Worm (Caenorhabditis elegans) whole organism, dauer: Measurements from ENCODE around the gene F53E4.2.

Experiments used
- unc-62 ChIP-seq: sonication (generic microtip); optimal IDR thresholded peaks from 2 replicates; lab custom pipeline; 2017; ENCODE audit warnings: missing biosample characterization, missing genetic modification reagents, missing genetic modification characterization

F53E4.2 gene

ce11 chrV:15702263-15702662, 48.0 kb downstream of the F53E4.2 start, which contains the start of gene nhr-53:
nhr-53 (minus strand) TSS chrV:15702363.
- TF ChIP-seq unc-62 (GFP tag; lab: Kevin White, UChicago), result no peak

DNA sequence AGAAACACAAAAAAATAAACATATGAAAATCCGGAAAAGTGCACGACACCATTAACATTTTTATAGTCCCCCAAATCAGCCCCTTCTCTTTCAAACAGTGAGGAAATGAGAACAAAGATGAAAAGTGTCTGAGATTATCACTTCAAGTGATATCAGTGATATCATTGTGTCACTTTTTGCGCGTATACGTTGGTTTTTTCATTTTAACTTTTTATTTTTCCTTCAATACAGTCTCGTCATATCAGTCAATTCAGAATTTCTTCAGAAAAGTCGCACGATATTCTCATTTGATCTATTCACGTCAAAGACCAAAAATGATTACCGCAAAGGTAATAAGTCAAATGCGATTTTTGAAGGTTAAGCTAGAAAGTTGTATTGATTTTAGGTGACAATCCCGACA, 50.5 kb downstream of the F53E4.2 start, which contains the start of gene twk-34:
TSS of gene twk-34 (plus strand) at position 216 of the 400 bp plus-strand sequence.
- no peak for TF ChIP-seq unc-62 (GFP tag; lab: Kevin White, UChicago)
